Worm (Caenorhabditis elegans): ENCODE results near the gene F36F12.1.

DNA sequence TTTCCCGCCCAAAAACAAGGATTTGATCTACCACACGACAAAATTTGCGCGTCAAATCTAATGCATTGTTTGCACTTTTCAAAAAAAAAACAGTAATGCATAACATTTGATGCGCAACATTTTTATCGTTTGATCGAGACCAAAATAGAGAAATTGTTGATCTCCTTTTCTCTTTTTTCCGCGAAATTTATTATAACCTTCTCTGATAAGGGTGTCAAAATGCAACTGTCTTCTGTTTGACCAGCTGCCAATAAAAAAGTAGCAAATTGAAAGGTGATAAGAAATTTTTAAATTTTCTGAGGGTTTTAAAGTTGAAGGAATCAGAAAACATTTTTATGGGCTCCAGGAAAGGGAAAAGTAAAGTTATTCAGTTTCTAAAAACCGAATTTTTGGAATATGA is 34.0 kb upstream of the F36F12.1 start:
- TF ChIP-seq mep-1 (tag; optimal IDR thresholded peaks at IDR 0.05) (no peak), nhr-28 (tag; optimal IDR thresholded peaks at IDR 0.05) (no peak), mef-2 (tag; optimal IDR thresholded peaks at IDR 0.05) (no peak), pag-3 (tag; optimal IDR thresholded peaks at IDR 0.05; ENCODE audit: borderline replicate concordance, insufficient read depth) (no peak), ztf-11 (tag; optimal IDR thresholded peaks at IDR 0.05) (no peak), lsy-2 (tag; optimal IDR thresholded peaks at IDR 0.05) (no peak), lin-15B (tag; optimal IDR thresholded peaks at IDR 0.05) (no peak), snpc-4 (tag; optimal IDR thresholded peaks at IDR 0.05) (no peak)
